Worm (Caenorhabditis elegans): ENCODE results near the gene pxd-1.

DNA sequence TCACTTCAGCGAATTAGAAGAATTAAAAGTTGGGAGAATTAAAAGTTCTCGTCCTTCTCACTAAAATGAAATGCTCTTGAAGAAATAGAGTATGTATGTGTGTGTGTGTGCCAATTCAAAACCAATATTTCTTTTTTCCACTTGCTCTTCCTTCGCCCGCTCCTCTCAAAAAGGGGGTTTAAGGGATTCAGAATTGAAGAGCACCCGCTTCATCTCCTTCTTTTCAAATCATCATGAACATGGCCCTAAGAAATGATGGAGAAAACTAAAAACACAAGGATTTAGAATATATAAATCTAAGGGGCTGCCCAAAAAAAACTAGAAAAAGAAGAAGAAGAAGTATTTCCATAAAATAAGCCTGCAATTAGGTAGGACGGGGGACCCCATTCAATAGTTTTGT is 36.8 kb upstream of the pxd-1 start:
- TF ChIP-seq nhr-28 (tag; optimal IDR thresholded peaks at IDR 0.05) = no peak
- no peak for TF ChIP-seq unc-39 (tag; optimal IDR thresholded peaks at IDR 0.05)
- TF ChIP-seq ceh-39 (tag; optimal IDR thresholded peaks at IDR 0.05) = no peak
- no peak for TF ChIP-seq lsy-2 (tag; optimal IDR thresholded peaks at IDR 0.05)
